Worm (Caenorhabditis elegans) whole organism, L4 larva: ENCODE measurements around the gene fbxa-18.
A peak's percentile ranks its signal among the peaks of the same experiment; 100 is the strongest.

Experiments used
- F10B5.3 ChIP-seq: sonication (generic microtip); optimal IDR thresholded peaks from 2 replicates; lab custom pipeline; 2016; ENCODE audit warnings: mild to moderate bottlenecking, missing genetic modification characterization, missing compliant biosample characterization
- Y5F2A.4 ChIP-seq: fragments of 200-800 bp; sonication (Bioruptor generic); optimal IDR thresholded peaks from 2 replicates; lab custom pipeline; 2018; ENCODE audit warnings: mild to moderate bottlenecking, missing genetic modification characterization, missing compliant biosample characterization
- aly-2 ChIP-seq: sonication (generic microtip); optimal IDR thresholded peaks from 2 replicates; lab custom pipeline; 2018; ENCODE audit warnings: missing biosample characterization, missing genetic modification characterization
- ama-1 ChIP-seq: fragments of 150-350 bp; optimal IDR thresholded peaks from 2 replicates; lab custom pipeline; 2014; ENCODE audit warnings: inconsistent platforms, mixed read lengths
- arid-1 ChIP-seq: fragments of 200-800 bp; sonication (Bioruptor generic); conservative IDR thresholded peaks from 2 replicates; pipeline ENCODE4 v1.3.6; 2022; ENCODE audit warnings: missing genetic modification reagents, missing genetic modification characterization, missing compliant biosample characterization
- attf-4 ChIP-seq: sonication (generic microtip); optimal IDR thresholded peaks from 3 replicates; lab custom pipeline; 2017; ENCODE audit warnings: missing biosample characterization, missing genetic modification characterization
- ceh-82 ChIP-seq: sonication (generic microtip); optimal IDR thresholded peaks from 2 replicates; lab custom pipeline; 2017; ENCODE audit warnings: missing biosample characterization, missing genetic modification characterization
- daf-16 ChIP-seq, 3 experiments: sonication (generic microtip); optimal IDR thresholded peaks; 2 replicates each; lab custom pipeline; 2016 to 2017; ENCODE audit warnings: missing genetic modification characterization in 3 of 3, missing genetic modification reagents in 3 of 3, mild to moderate bottlenecking in 2 of 3, missing compliant biosample characterization in 2 of 3, missing biosample characterization in 1 of 3, moderate library complexity in 1 of 3
- dve-1 ChIP-seq: sonication (generic microtip); optimal IDR thresholded peaks from 2 replicates; lab custom pipeline; 2017; ENCODE audit warnings: antibody characterized with exemption, mild to moderate bottlenecking, missing genetic modification characterization, missing compliant biosample characterization; ENCODE audit not compliant: insufficient read depth
- egl-27 ChIP-seq: sonication (generic microtip); optimal IDR thresholded peaks from 3 replicates; lab custom pipeline; 2017; ENCODE audit warnings: missing biosample characterization, missing genetic modification reagents, missing genetic modification characterization
- egl-43 ChIP-seq: fragments of 200-800 bp; sonication (Bioruptor generic); IDR thresholded peaks from 2 replicates; pipeline ENCODE4 v1.3.6; 2022; ENCODE audit warnings: missing genetic modification reagents, missing genetic modification characterization, missing compliant biosample characterization
- fkh-10 ChIP-seq: fragments of 150-350 bp; optimal IDR thresholded peaks from 2 replicates; lab custom pipeline; 2014; ENCODE audit warnings: missing biosample characterization, missing genetic modification reagents, missing genetic modification characterization
- hif-1 ChIP-seq, 2 experiments: sonication (generic microtip); optimal IDR thresholded peaks; 2 replicates each; lab custom pipeline; 2016 to 2017; ENCODE audit warnings: missing compliant biosample characterization in 2 of 2, missing genetic modification characterization in 2 of 2, missing genetic modification reagents in 2 of 2, missing genotype in 2 of 2, mild to moderate bottlenecking in 1 of 2
- hlh-11 ChIP-seq: fragments of 200-800 bp; sonication (Bioruptor generic); optimal IDR thresholded peaks from 2 replicates; lab custom pipeline; 2018; ENCODE audit warnings: mild to moderate bottlenecking, missing genetic modification characterization, missing compliant biosample characterization
- lim-7 ChIP-seq: fragments of 200-800 bp; sonication (Bioruptor generic); IDR thresholded peaks from 2 replicates; pipeline ENCODE4 v1.3.6; 2022; ENCODE audit warnings: missing genetic modification characterization, missing compliant biosample characterization
- lin-1 ChIP-seq: fragments of 200-800 bp; sonication (Bioruptor generic); IDR thresholded peaks from 2 replicates; pipeline ENCODE4 v1.3.6; 2022; ENCODE audit warnings: missing genetic modification reagents, missing genetic modification characterization, missing compliant biosample characterization
- lin-13 ChIP-seq: fragments of 150-350 bp; optimal IDR thresholded peaks from 2 replicates; lab custom pipeline; 2014; ENCODE audit warnings: missing biosample characterization, missing genetic modification reagents, missing genetic modification characterization
- lin-38 ChIP-seq: fragments of 200-800 bp; sonication (Bioruptor generic); IDR thresholded peaks from 2 replicates; pipeline ENCODE4 v1.3.6; 2022; ENCODE audit warnings: missing genetic modification reagents, missing genetic modification characterization, missing compliant biosample characterization
- lin-39 ChIP-seq: fragments of 150-350 bp; optimal IDR thresholded peaks from 2 replicates; lab custom pipeline; 2014; ENCODE audit warnings: missing biosample characterization, missing genetic modification reagents, missing genetic modification characterization
- madf-5 ChIP-seq, 2 experiments: fragments of 200-800 bp; sonication (Bioruptor generic); IDR thresholded peaks; 2 replicates each; pipeline ENCODE4 v1.3.6; 2022; ENCODE audit warnings: missing compliant biosample characterization in 2 of 2, missing genetic modification characterization in 2 of 2
- mep-1 ChIP-seq: fragments of 150-350 bp; sonication (generic microtip); optimal IDR thresholded peaks from 3 replicates; lab custom pipeline; 2014; ENCODE audit warnings: missing biosample characterization, missing genetic modification characterization
- mes-2 ChIP-seq: sonication (generic microtip); optimal IDR thresholded peaks from 2 replicates; lab custom pipeline; 2016; ENCODE audit warnings: missing genotype, mild to moderate bottlenecking, missing genetic modification characterization, missing compliant biosample characterization; ENCODE audit not compliant: poor library complexity, severe bottlenecking
- nhr-28 ChIP-seq: fragments of 150-350 bp; optimal IDR thresholded peaks from 2 replicates; lab custom pipeline; 2014; ENCODE audit warnings: missing biosample characterization, missing genetic modification characterization
- nhr-41 ChIP-seq: fragments of 200-800 bp; sonication (Bioruptor generic); IDR thresholded peaks from 2 replicates; pipeline ENCODE4 v1.3.6; 2022; ENCODE audit warnings: missing genetic modification reagents, missing genetic modification characterization, missing compliant biosample characterization
- nhr-76 ChIP-seq: fragments of 150-350 bp; optimal IDR thresholded peaks from 2 replicates; lab custom pipeline; 2014; ENCODE audit warnings: missing biosample characterization, missing genetic modification characterization
- pqm-1 ChIP-seq: sonication (generic microtip); optimal IDR thresholded peaks from 2 replicates; lab custom pipeline; 2017; ENCODE audit warnings: missing biosample characterization, missing genetic modification characterization
- rbr-2 ChIP-seq: sonication (generic microtip); optimal IDR thresholded peaks from 2 replicates; lab custom pipeline; 2016; ENCODE audit warnings: missing genotype, missing genetic modification characterization, missing compliant biosample characterization
- snpc-4 ChIP-seq: fragments of 150-350 bp; optimal IDR thresholded peaks from 2 replicates; lab custom pipeline; 2014; ENCODE audit warnings: missing biosample characterization, missing genetic modification characterization
- spr-3 ChIP-seq: fragments of 200-800 bp; sonication (Bioruptor generic); optimal IDR thresholded peaks from 2 replicates; lab custom pipeline; 2018; ENCODE audit warnings: mild to moderate bottlenecking, missing genetic modification characterization, missing compliant biosample characterization
- unc-39 ChIP-seq: sonication (generic microtip); optimal IDR thresholded peaks from 2 replicates; lab custom pipeline; 2017; ENCODE audit warnings: missing biosample characterization, missing genetic modification characterization
- unc-62 ChIP-seq, 3 experiments: fragments of 150-350 bp in 1 of 3; sonication (generic microtip); optimal IDR thresholded peaks in 2 of 3; peaks in 1 of 3; 1 replicate in 1 of 3; 2 replicates in 2 of 3; lab custom pipeline; 2014 to 2017; ENCODE audit warnings: missing biosample characterization in 3 of 3, missing genetic modification characterization in 3 of 3, missing genetic modification reagents in 3 of 3, missing genotype in 1 of 3
- zfp-2 ChIP-seq: sonication (generic microtip); optimal IDR thresholded peaks from 2 replicates; lab custom pipeline; 2016; ENCODE audit warnings: mild to moderate bottlenecking, missing genetic modification characterization, missing compliant biosample characterization

The fbxa-18 gene

DNA sequence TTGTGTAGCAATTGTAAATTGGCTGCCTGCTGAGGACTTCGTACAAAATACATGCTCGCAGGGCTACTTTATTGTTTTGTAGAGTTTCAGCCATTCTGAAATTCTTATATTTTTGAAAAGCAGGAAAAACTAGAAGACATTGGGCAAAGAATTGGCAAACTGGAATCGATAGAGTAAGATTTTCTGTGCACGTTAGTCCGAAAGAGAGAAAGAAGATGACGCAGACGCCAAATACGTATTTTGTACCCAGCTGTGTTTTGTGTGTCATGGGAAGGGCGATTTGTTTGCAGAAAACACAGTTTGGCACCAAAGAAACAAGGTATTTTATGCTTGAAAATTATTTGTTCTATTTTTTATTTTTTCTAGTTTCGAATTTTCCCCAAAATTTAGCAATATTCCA is 15.1 kb upstream of the fbxa-18 start, which contains the start of gene fbxa-143:
fbxa-143 (minus strand) TSS at position 101 of the 400 bp plus-strand sequence.
- TF ChIP-seq nhr-28 (tag; lab: Kevin White, UChicago) (peak; percentile 48), F10B5.3 (no peak)

ce11 chrV:16129116-16129515 is 13.4 kb upstream of the fbxa-18 start:
- TF ChIP-seq pqm-1 (tag; lab: Kevin White, UChicago) (peak; percentile 78), dve-1 (peak; percentile 38), lin-38 (no peak), egl-27 (no peak), daf-16 (GFP tag; optimal IDR thresholded peaks at IDR 0.05; lab: Kevin White, UChicago) (no peak), daf-16 (tag; optimal IDR thresholded peaks at IDR 0.05; lab: Kevin White, UChicago) (peak; percentile 38), unc-39 (tag; lab: Kevin White, UChicago) (no peak), attf-4 (tag; lab: Kevin White, UChicago) (no peak)

DNA sequence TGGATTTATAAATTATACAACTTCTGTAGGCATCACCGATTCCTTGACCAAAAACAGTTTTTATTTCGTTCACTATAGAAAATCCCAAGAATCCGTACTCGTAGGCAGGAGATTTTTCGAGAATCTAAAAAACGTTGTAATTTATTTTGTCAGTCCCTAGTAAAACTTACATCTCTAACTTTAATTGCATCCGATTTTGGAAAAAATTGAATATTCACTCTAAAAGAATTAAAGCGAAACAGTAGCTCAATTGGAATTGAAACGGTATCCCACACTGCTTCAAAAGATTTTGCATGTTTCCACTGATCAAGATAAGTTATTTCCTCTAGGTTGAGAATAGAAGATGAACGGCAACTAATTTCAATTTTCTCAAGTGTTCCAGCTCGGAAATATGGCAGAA is 11.2 kb upstream of the fbxa-18 start, which contains the start of gene fbxa-142:
fbxa-142 (minus strand) TSS at position 101 of the 400 bp plus-strand sequence.
- TF ChIP-seq egl-27 (no peak), unc-62 (GFP tag; optimal IDR thresholded peaks at IDR 0.05 in 1 of 2; lab: Kevin White, UChicago) (peak in 1 of 2 experiments; percentile 27), unc-62 (tag; optimal IDR thresholded peaks at IDR 0.05; lab: Kevin White, UChicago) (no peak)

DNA sequence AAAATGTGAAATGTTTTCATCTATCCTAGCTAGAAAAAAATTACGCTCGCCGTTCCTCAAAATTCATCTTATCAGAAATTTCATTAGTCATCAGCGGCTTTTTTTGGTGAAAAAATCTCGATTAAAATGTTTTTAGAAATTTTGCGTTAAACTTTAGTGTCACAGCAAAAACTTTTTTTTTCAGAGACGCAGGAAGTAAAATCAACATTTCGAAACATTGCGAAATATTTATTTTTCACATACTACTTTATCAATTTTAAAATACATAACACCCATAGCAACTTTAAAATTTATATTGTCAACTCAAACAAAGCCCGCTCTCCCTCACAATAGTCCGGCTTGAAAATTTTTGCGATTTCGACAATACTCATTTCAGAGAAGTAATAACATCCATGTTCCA is 10.3 kb upstream of the fbxa-18 start:
- TF ChIP-seq hif-1 (tag; optimal IDR thresholded peaks at IDR 0.05; lab: Kevin White, UChicago) (no peak), hlh-11 (tag; lab: Kevin White, UChicago) (no peak), rbr-2 (no peak), nhr-41 (GFP tag; lab: Robert Waterston, UW) (no peak), unc-62 (GFP tag; optimal IDR thresholded peaks at IDR 0.05 in 1 of 2; lab: Kevin White, UChicago) (peak in 1 of 2 experiments; percentile 7), unc-62 (tag; optimal IDR thresholded peaks at IDR 0.05; lab: Kevin White, UChicago) (no peak)

- TF ChIP-seq egl-43 (GFP tag; lab: Robert Waterston, UW) (no peak), lin-39 (no peak), fkh-10 (GFP tag; lab: Kevin White, UChicago) (no peak), zfp-2 (tag; lab: Kevin White, UChicago) (no peak), Y5F2A.4 (GFP tag; lab: Kevin White, UChicago) (no peak), aly-2 (no peak), mep-1 (tag; lab: Kevin White, UChicago) (no peak), nhr-76 (tag; lab: Kevin White, UChicago) (no peak), madf-5 (GFP tag; IDR thresholded peaks at IDR 0.05; lab: Robert Waterston, UW) (no peak), lin-1 (no peak), arid-1 (no peak), lim-7 (GFP tag; lab: Robert Waterston, UW) (no peak), snpc-4 (no peak)
These were observed 9.8 kb upstream of the fbxa-18 start, which contains the start of gene fbxa-144 for ce11 chrV:16132705-16133104. TSS of gene fbxa-144 (minus strand) at chrV:16132805.

DNA sequence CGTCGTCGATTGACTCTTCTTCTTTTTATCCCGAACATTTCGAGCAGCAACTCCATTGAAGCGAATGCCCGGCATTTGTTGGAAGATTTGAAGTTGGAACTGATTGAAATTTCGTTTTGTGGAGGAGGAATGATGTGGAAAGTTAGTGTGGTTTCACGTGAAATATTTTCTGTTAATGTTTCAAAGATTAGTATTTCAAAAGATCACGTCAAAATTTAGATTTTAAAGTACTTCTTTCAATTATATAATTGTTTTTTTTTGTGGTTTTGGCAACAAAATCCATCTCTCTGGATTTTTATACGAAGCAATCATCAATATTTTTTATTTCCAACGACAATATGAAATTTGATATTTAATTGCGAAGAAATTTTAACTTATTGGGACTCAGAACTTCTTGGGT is 5.4 kb upstream of the fbxa-18 start, which contains the start of gene F44G3.7:
F44G3.7 (minus strand) TSS at position 101 of the 400 bp plus-strand sequence.
- TF ChIP-seq mes-2 (tag; lab: Kevin White, UChicago) (no peak), Y5F2A.4 (GFP tag; lab: Kevin White, UChicago) (no peak), nhr-76 (tag; lab: Kevin White, UChicago) (no peak), ama-1 (no peak), unc-39 (tag; lab: Kevin White, UChicago) (no peak), ceh-82 (no peak), lin-13 (no peak), spr-3 (GFP tag; lab: Kevin White, UChicago) (no peak), zfp-2 (tag; lab: Kevin White, UChicago) (no peak), daf-16 (GFP tag; optimal IDR thresholded peaks at IDR 0.05; lab: Kevin White, UChicago) (no peak), daf-16 (tag; optimal IDR thresholded peaks at IDR 0.05; lab: Kevin White, UChicago) (no peak)
